Worm (Caenorhabditis elegans): ENCODE results near the gene F46B6.4.

Gene F46B6.4

DNA sequence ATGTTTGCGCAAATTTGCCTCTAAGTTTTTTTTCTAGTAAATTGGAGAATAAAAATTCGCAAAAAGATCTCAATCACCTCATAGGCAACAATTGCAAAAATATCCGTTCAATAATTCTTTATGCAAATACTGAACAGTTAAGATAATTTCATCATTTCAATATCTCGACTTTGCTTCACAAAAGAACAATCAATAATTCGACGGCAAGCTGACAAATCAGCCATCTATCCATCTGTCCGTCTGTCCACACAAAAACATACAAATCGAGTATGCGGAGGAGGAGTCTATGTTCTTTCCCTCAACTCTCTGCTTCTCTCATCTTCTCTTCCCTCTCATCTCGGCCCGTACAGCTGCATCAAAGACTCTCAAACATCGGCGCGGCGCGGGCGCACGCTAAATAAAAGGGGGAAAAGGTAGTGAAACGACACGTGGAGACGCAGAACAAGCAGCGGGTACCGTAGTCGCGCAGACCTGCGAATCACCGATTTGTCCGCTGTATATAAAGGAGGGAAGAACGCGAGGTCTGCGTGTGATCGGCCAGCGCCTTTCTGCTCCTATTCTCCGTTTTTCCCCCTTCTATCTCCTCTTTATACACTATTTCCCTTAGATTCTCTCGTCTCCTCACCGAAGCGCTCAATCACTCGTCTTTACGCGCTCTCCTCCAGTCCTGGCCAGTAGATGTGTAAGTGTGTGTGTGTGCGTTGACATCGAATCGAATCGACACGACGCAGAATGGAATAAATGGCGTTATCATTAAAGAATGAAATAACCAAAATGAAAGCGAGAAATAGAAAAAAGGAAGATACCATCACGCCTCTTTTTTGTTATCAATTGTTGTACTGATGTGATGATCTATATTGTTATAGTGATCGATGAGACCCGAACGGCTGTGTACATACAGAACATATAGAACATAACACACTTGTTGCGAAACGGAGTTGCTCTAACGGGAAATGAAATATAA lies 48.3 kb downstream of the F46B6.4 start (continued):
- TF ChIP-seq snpc-1.1 (tag; optimal IDR thresholded peaks at IDR 0.05; ENCODE audit: insufficient read depth), result no peak
- peak; percentile 65 for TF ChIP-seq ztf-3 (GFP tag; optimal IDR thresholded peaks at IDR 0.05)
- TF ChIP-seq K11D2.4 (GFP tag; IDR thresholded peaks at IDR 0.05), result peak; percentile 83
- peak; percentile 14 for TF ChIP-seq mel-28 (tag; optimal IDR thresholded peaks at IDR 0.05; ENCODE audit: borderline replicate concordance)
- peak; percentile 16 for TF ChIP-seq B0261.1 (tag; optimal IDR thresholded peaks at IDR 0.05)
- TF ChIP-seq ama-1 (optimal IDR thresholded peaks at IDR 0.05), result peak; percentile 99
- peak in 1 of 2 experiments; percentile 43 for TF ChIP-seq ama-1 (GFP tag; optimal IDR thresholded peaks at IDR 0.05)
- TF ChIP-seq chd-7 (tag; optimal IDR thresholded peaks at IDR 0.05), result peak; percentile 96
- no peak for TF ChIP-seq F49E8.2 (tag; optimal IDR thresholded peaks at IDR 0.05; ENCODE audit: insufficient read depth)
- peak; percentile 36 for TF ChIP-seq die-1 (tag; optimal IDR thresholded peaks at IDR 0.05)
- no peak for TF ChIP-seq nfya-2 (GFP tag; IDR thresholded peaks at IDR 0.05)
- TF ChIP-seq sea-2 (GFP tag; IDR thresholded peaks at IDR 0.05), result peak; percentile 74; the same call in 1 of the 2 replicates
- TF ChIP-seq lin-35 (GFP tag; optimal IDR thresholded peaks at IDR 0.05), result peak in 1 of 3 experiments; percentile 64
- peak; percentile 100 for TF ChIP-seq zfh-2 (GFP tag; conservative IDR thresholded peaks at IDR 0.05)
- TF ChIP-seq F37B4.10 (GFP tag; IDR thresholded peaks at IDR 0.05), result no peak
- TF ChIP-seq K12H6.12 (tag; optimal IDR thresholded peaks at IDR 0.05), result peak; percentile 98
- TF ChIP-seq C17E4.6 (GFP tag; IDR thresholded peaks at IDR 0.05), result peak; percentile 50; the same call in 1 of the 2 replicates
- no peak for TF ChIP-seq Y53F4B.3 (GFP tag; IDR thresholded peaks at IDR 0.05)
- TF ChIP-seq ekl-4 (GFP tag; IDR thresholded peaks at IDR 0.05), result peak; percentile 81
- TF ChIP-seq F10E7.11 (tag; optimal IDR thresholded peaks at IDR 0.05), result no peak
- peak; percentile 94 for TF ChIP-seq lin-40 (tag; optimal IDR thresholded peaks at IDR 0.05)
- 0 out of 2 replicates have a peak, but pooled peaks have one; percentile 22 for TF ChIP-seq bed-2 (GFP tag; IDR thresholded peaks at IDR 0.05)
- peak; percentile 66 for TF ChIP-seq gei-17 (GFP tag; optimal IDR thresholded peaks at IDR 0.05)
- TF ChIP-seq let-607 (tag; optimal IDR thresholded peaks at IDR 0.05), result peak; percentile 93 to 95
- no peak for TF ChIP-seq dpl-1 (GFP tag; optimal IDR thresholded peaks at IDR 0.05)
- peak; percentile 72 for TF ChIP-seq ztf-22 (GFP tag; optimal IDR thresholded peaks at IDR 0.05)
- peak; percentile 36 for TF ChIP-seq mxl-1 (tag; optimal IDR thresholded peaks at IDR 0.05)
- no peak for TF ChIP-seq Y79H2A.3 (GFP tag; conservative IDR thresholded peaks at IDR 0.05)
- TF ChIP-seq ceh-27 (GFP tag; optimal IDR thresholded peaks at IDR 0.05), result peak; percentile 95
- TF ChIP-seq T07F8.4 (tag; optimal IDR thresholded peaks at IDR 0.05), result peak; percentile 39
- peak; percentile 77 for TF ChIP-seq tbp1 (GFP tag; optimal IDR thresholded peaks at IDR 0.05)

DNA sequence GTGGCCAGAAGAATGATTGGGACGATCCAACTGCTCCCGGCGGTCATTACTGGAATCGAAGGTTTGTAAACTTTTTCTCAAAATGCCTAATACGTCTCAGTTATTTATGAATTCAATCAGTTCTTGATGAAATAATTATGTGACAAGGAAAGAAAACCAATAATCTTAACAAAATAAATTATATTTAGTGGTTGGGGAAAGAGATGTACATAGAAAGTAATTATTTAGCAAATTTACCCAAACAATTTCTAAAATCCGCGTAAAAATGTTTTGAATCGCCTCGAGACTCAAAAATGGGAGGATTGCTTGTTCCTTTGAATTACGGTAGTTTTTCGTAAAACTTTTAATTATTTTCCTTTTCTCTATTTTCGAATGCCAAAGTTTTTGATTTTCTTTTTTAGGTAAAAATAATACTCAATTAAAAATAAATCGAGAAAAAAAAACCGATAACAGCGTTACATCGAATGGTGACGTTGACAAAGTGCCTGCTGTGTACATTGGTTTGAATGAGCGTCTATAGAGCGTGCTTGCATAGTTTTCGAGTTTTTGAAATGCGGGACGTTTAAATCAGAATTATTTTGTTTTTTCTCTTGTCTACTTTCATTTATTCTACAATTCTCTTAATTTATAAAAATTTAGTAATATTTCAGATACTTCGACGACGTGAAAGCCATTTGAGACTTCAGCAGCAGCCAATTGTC lies 49.7 kb downstream of the F46B6.4 start, which contains the start of the genes aagr-3 and drap-1:
TSS of gene aagr-3 (minus strand) at position 51 of the 701 bp plus-strand sequence.
TSS of gene drap-1 (plus strand) at position 645 of the 701 bp plus-strand sequence.
- TF ChIP-seq pbrm-1 (GFP tag; IDR thresholded peaks at IDR 0.05) (no peak), ccch-3 (GFP tag; optimal IDR thresholded peaks at IDR 0.05) (no peak), atf-7 (tag; optimal IDR thresholded peaks at IDR 0.05) (no peak), rcor-1 (GFP tag; IDR thresholded peaks at IDR 0.05) (no peak), sptf-2 (GFP tag; optimal IDR thresholded peaks at IDR 0.05) (no peak), nhr-179 (tag; optimal IDR thresholded peaks at IDR 0.05) (no peak), egl-18 (GFP tag; IDR thresholded peaks at IDR 0.05) (no peak), die-1 (tag; optimal IDR thresholded peaks at IDR 0.05) (no peak), ets-4 (GFP tag; optimal IDR thresholded peaks at IDR 0.05) (no peak), let-526 (GFP tag; IDR thresholded peaks at IDR 0.05) (no peak), cebp-1 (GFP tag; IDR thresholded peaks at IDR 0.05) (no peak), cebp-1 (tag; optimal IDR thresholded peaks at IDR 0.05) (peak; percentile 40), F39B2.1 (GFP tag; IDR thresholded peaks at IDR 0.05) (no peak), attf-3 (GFP tag; conservative IDR thresholded peaks at IDR 0.05) (no peak), hlh-26 (GFP tag; conservative IDR thresholded peaks at IDR 0.05) (no peak), dpl-1 (GFP tag; optimal IDR thresholded peaks at IDR 0.05) (peak; percentile 10), sdz-38 (tag; optimal IDR thresholded peaks at IDR 0.05) (no peak)
